Worm (Caenorhabditis elegans) whole organism, young adult: ENCODE measurements around the gene T03E6.9.

Source experiments
- B0035.1 ChIP-seq: sonication (generic microtip); optimal IDR thresholded peaks from 2 replicates; lab custom pipeline; 2016; ENCODE audit warnings: missing genetic modification characterization, mild to moderate bottlenecking, missing compliant biosample characterization, missing genotype, missing genetic modification reagents
- B0261.1 ChIP-seq: sonication (generic microtip); optimal IDR thresholded peaks from 2 replicates; lab custom pipeline; 2016; ENCODE audit warnings: mild to moderate bottlenecking, missing genetic modification characterization, moderate library complexity, missing compliant biosample characterization
- B0336.3 ChIP-seq: fragments of 200-800 bp; sonication (Bioruptor generic); IDR thresholded peaks from 2 replicates; pipeline ENCODE4 v1.3.6; 2022; ENCODE audit warnings: missing genetic modification characterization, missing compliant biosample characterization
- C17E4.6 ChIP-seq: fragments of 200-800 bp; sonication (Bioruptor generic); IDR thresholded peaks from 2 replicates; pipeline ENCODE4 v1.3.6; 2022; ENCODE audit warnings: missing genetic modification reagents, missing genetic modification characterization, missing compliant biosample characterization
- D2030.7 ChIP-seq: fragments of 200-800 bp; sonication (Bioruptor generic); IDR thresholded peaks from 2 replicates; pipeline ENCODE4 v1.3.6; 2022; ENCODE audit warnings: missing genetic modification reagents, missing genetic modification characterization, missing compliant biosample characterization
- F22D6.2 ChIP-seq: sonication (generic microtip); optimal IDR thresholded peaks from 2 replicates; lab custom pipeline; 2016; ENCODE audit warnings: mild to moderate bottlenecking, missing genetic modification characterization, missing compliant biosample characterization
- Y53F4B.3 ChIP-seq: fragments of 200-800 bp; sonication (Bioruptor generic); IDR thresholded peaks from 2 replicates; pipeline ENCODE4 v1.3.6; 2022; ENCODE audit warnings: missing genetic modification reagents, missing genetic modification characterization, missing compliant biosample characterization
- Y56A3A.18 ChIP-seq: fragments of 200-800 bp; sonication (Bioruptor generic); IDR thresholded peaks from 2 replicates; pipeline ENCODE4 v1.3.6; 2022; ENCODE audit warnings: missing genetic modification reagents, missing genetic modification characterization, missing compliant biosample characterization
- Y79H2A.3 ChIP-seq: fragments of 200-800 bp; sonication (Bioruptor generic); conservative IDR thresholded peaks from 2 replicates; pipeline ENCODE4 v1.3.6; 2022; ENCODE audit warnings: missing genetic modification reagents, missing genetic modification characterization, missing compliant biosample characterization
- Y95B8A.8 ChIP-seq: fragments of 200-800 bp; sonication (Bioruptor generic); IDR thresholded peaks from 2 replicates; pipeline ENCODE4 v1.3.6; 2022; ENCODE audit warnings: missing genetic modification reagents, missing genetic modification characterization, missing compliant biosample characterization
- aptf-2 ChIP-seq: fragments of 200-800 bp; sonication (Bioruptor generic); conservative IDR thresholded peaks from 2 replicates; pipeline ENCODE4 v1.3.6; 2022; ENCODE audit warnings: missing genetic modification reagents, missing genetic modification characterization, missing compliant biosample characterization
- aptf-3 ChIP-seq: fragments of 200-800 bp; sonication (Bioruptor generic); IDR thresholded peaks from 2 replicates; pipeline ENCODE4 v1.3.6; 2022; ENCODE audit warnings: missing genetic modification characterization, missing compliant biosample characterization
- attf-6 ChIP-seq: fragments of 200-800 bp; sonication (Bioruptor generic); IDR thresholded peaks from 2 replicates; pipeline ENCODE4 v1.3.6; 2022; ENCODE audit warnings: missing genetic modification reagents, missing genetic modification characterization, missing compliant biosample characterization
- cebp-2 ChIP-seq: fragments of 200-800 bp; sonication (Bioruptor generic); IDR thresholded peaks from 2 replicates; pipeline ENCODE4 v1.3.6; 2022; ENCODE audit warnings: missing genetic modification characterization, missing compliant biosample characterization
- ceh-100 ChIP-seq: fragments of 200-800 bp; sonication (Bioruptor generic); IDR thresholded peaks from 2 replicates; pipeline ENCODE4 v1.3.6; 2022; ENCODE audit warnings: missing genetic modification reagents, missing genetic modification characterization, missing compliant biosample characterization
- ceh-27 ChIP-seq: fragments of 200-800 bp; sonication (Bioruptor generic); optimal IDR thresholded peaks from 2 replicates; lab custom pipeline; 2018; ENCODE audit warnings: mild to moderate bottlenecking, missing genetic modification characterization, moderate library complexity, missing compliant biosample characterization
- ceh-79 ChIP-seq: sonication (generic microtip); optimal IDR thresholded peaks from 2 replicates; lab custom pipeline; 2017; ENCODE audit warnings: mild to moderate bottlenecking, missing genetic modification characterization, missing compliant biosample characterization
- dpl-1 ChIP-seq: fragments of 150-350 bp; optimal IDR thresholded peaks from 2 replicates; lab custom pipeline; 2014; ENCODE audit warnings: missing biosample characterization, missing genetic modification reagents, missing genetic modification characterization
- egrh-3 ChIP-seq: fragments of 200-800 bp; sonication (Bioruptor generic); IDR thresholded peaks from 2 replicates; pipeline ENCODE4 v1.3.6; 2022; ENCODE audit warnings: missing genetic modification reagents, missing genetic modification characterization, missing compliant biosample characterization
- gei-17 ChIP-seq: fragments of 200-800 bp; sonication (Bioruptor generic); optimal IDR thresholded peaks from 2 replicates; lab custom pipeline; 2018; ENCODE audit warnings: mild to moderate bottlenecking, missing genetic modification characterization, missing compliant biosample characterization
- hsf-1 ChIP-seq: fragments of 200-800 bp; sonication (Bioruptor generic); IDR thresholded peaks from 2 replicates; pipeline ENCODE4 v1.3.6; 2022; ENCODE audit warnings: missing genetic modification reagents, missing genetic modification characterization, missing compliant biosample characterization
- lag-1 ChIP-seq: fragments of 200-800 bp; sonication (Bioruptor generic); IDR thresholded peaks from 2 replicates; pipeline ENCODE4 v1.3.6; 2022; ENCODE audit warnings: missing genetic modification reagents, missing genetic modification characterization, missing compliant biosample characterization
- lin-40 ChIP-seq: sonication (generic microtip); optimal IDR thresholded peaks from 2 replicates; lab custom pipeline; 2016; ENCODE audit warnings: missing genetic modification characterization, mild to moderate bottlenecking, missing compliant biosample characterization, missing genotype, missing genetic modification reagents
- lir-1 ChIP-seq: fragments of 200-800 bp; sonication (Bioruptor generic); conservative IDR thresholded peaks from 2 replicates; pipeline ENCODE4 v1.3.6; 2022; ENCODE audit warnings: missing genetic modification reagents, missing genetic modification characterization, missing compliant biosample characterization
- lsl-1 ChIP-seq: fragments of 200-800 bp; sonication (Bioruptor generic); optimal IDR thresholded peaks from 2 replicates; lab custom pipeline; 2018; ENCODE audit warnings: mild to moderate bottlenecking, missing genetic modification characterization, moderate library complexity, missing compliant biosample characterization
- lsy-27 ChIP-seq: sonication (generic microtip); optimal IDR thresholded peaks from 2 replicates; lab custom pipeline; 2017; ENCODE audit warnings: missing genetic modification characterization, mild to moderate bottlenecking, missing compliant biosample characterization, antibody characterized with exemption, missing genotype, borderline replicate concordance; ENCODE audit not compliant: insufficient read depth
- madf-10 ChIP-seq: sonication (generic microtip); optimal IDR thresholded peaks from 2 replicates; lab custom pipeline; 2016; ENCODE audit warnings: mild to moderate bottlenecking, missing genetic modification characterization, missing compliant biosample characterization
- mel-28 ChIP-seq: sonication (generic microtip); optimal IDR thresholded peaks from 2 replicates; lab custom pipeline; 2016; ENCODE audit warnings: borderline replicate concordance, mild to moderate bottlenecking, missing genetic modification characterization, missing compliant biosample characterization
- mes-4 ChIP-seq: sonication (generic microtip); optimal IDR thresholded peaks from 2 replicates; lab custom pipeline; 2016; ENCODE audit warnings: missing genotype, missing genetic modification characterization, missing compliant biosample characterization
- nfya-1 ChIP-seq: sonication (generic microtip); optimal IDR thresholded peaks from 2 replicates; lab custom pipeline; 2017; ENCODE audit warnings: antibody characterized with exemption, missing compliant biosample characterization, missing genetic modification characterization, borderline replicate concordance; ENCODE audit not compliant: insufficient read depth
- pbrm-1 ChIP-seq: fragments of 200-800 bp; sonication (Bioruptor generic); IDR thresholded peaks from 2 replicates; pipeline ENCODE4 v1.3.6; 2022; ENCODE audit warnings: missing genetic modification reagents, missing genetic modification characterization, missing compliant biosample characterization
- pha-4 ChIP-seq: fragments of 150-350 bp; sonication (generic microtip); optimal IDR thresholded peaks from 2 replicates; lab custom pipeline; 2014; ENCODE audit warnings: missing biosample characterization, missing genetic modification reagents, missing genetic modification characterization
- rpc-1 ChIP-seq, 2 experiments: fragments of 150-350 bp in 1 of 2; sonication (generic microtip) in 1 of 2; optimal IDR thresholded peaks; 2 replicates each; lab custom pipeline; 2014 to 2018; ENCODE audit warnings: missing biosample characterization in 1 of 2, missing genetic modification characterization in 1 of 2, missing genetic modification reagents in 1 of 2, missing genotype in 1 of 2
- sdz-38 ChIP-seq: sonication (generic microtip); optimal IDR thresholded peaks from 2 replicates; lab custom pipeline; 2016; ENCODE audit warnings: missing genotype, missing genetic modification characterization, missing compliant biosample characterization
- sea-2 ChIP-seq: fragments of 200-800 bp; sonication (Bioruptor generic); IDR thresholded peaks from 2 replicates; pipeline ENCODE4 v1.3.6; 2022; ENCODE audit warnings: missing genetic modification characterization, missing compliant biosample characterization
- snpc-1.1 ChIP-seq: sonication (generic microtip); optimal IDR thresholded peaks from 2 replicates; lab custom pipeline; 2017; ENCODE audit warnings: missing genetic modification characterization, mild to moderate bottlenecking, missing compliant biosample characterization, antibody characterized with exemption, moderate library complexity, missing genotype, missing genetic modification reagents; ENCODE audit not compliant: insufficient read depth
- somi-1 ChIP-seq: fragments of 200-800 bp; sonication (Bioruptor generic); optimal IDR thresholded peaks from 2 replicates; lab custom pipeline; 2018; ENCODE audit warnings: mild to moderate bottlenecking, missing genetic modification characterization, missing compliant biosample characterization
- unc-130 ChIP-seq: sonication (generic microtip); optimal IDR thresholded peaks from 2 replicates; lab custom pipeline; 2016; ENCODE audit warnings: missing genetic modification reagents, missing genetic modification characterization, missing compliant biosample characterization
- xnd-1 ChIP-seq: sonication (generic microtip); optimal IDR thresholded peaks from 2 replicates; lab custom pipeline; 2016; ENCODE audit warnings: missing genotype, missing genetic modification reagents, missing genetic modification characterization, missing compliant biosample characterization
- zfh-2 ChIP-seq: fragments of 200-800 bp; sonication (Bioruptor generic); conservative IDR thresholded peaks from 2 replicates; pipeline ENCODE4 v1.3.6; 2022; ENCODE audit warnings: missing genetic modification reagents, missing genetic modification characterization, missing compliant biosample characterization
- ztf-25 ChIP-seq: fragments of 200-800 bp; sonication (Bioruptor generic); IDR thresholded peaks from 2 replicates; pipeline ENCODE4 v1.3.6; 2022; ENCODE audit warnings: missing genetic modification reagents, missing genetic modification characterization, missing compliant biosample characterization
- ztf-26 ChIP-seq: sonication (generic microtip); optimal IDR thresholded peaks from 2 replicates; lab custom pipeline; 2017; ENCODE audit warnings: missing genetic modification characterization, missing compliant biosample characterization
- ztf-6 ChIP-seq: fragments of 200-800 bp; sonication (Bioruptor generic); IDR thresholded peaks from 2 replicates; pipeline ENCODE4 v1.3.6; 2022; ENCODE audit warnings: missing genetic modification reagents, missing genetic modification characterization, missing compliant biosample characterization

Gene T03E6.9

DNA sequence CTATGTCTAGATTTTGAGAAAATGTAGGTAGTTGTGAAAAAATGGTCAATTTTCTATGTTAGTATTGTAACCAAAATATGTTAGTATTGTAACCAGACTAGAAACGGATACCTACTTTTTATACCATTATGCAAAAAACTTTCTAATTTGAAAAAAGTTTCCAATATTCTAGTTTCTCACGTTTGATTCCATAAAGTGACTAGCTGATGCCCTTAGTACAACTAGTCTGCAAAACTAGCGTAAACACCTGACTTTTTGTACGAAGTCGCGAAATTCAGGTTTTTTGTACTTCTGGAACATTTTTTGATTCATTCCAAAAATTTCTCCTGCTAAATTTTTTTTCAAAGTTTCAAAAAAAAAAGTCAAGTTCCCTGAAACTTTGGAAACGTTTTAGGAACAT is 32.5 kb downstream of the T03E6.9 start (continued):
- TF ChIP-seq snpc-1.1 (tag; lab: Kevin White, UChicago), result no peak
- no peak for TF ChIP-seq somi-1 (GFP tag; lab: Kevin White, UChicago)
- no peak for TF ChIP-seq ztf-26
- no peak for TF ChIP-seq lin-40 (tag; lab: Kevin White, UChicago)
- no peak for TF ChIP-seq B0336.3

ce11 chrV:16565639-16566038 is 34.9 kb downstream of the T03E6.9 start, which contains the start of gene sru-45:
TSS of gene sru-45 (plus strand) at chrV:16565939.
- TF ChIP-seq B0035.1 (tag; lab: Kevin White, UChicago), result no peak
- no peak for TF ChIP-seq lag-1 (GFP tag; lab: Robert Waterston, UW)
- TF ChIP-seq lin-40 (tag; lab: Kevin White, UChicago), result no peak
- no peak for TF ChIP-seq sdz-38 (tag; lab: Kevin White, UChicago)
- no peak for TF ChIP-seq ceh-79
- no peak for TF ChIP-seq hsf-1 (GFP tag; lab: Robert Waterston, UW)
- no peak for TF ChIP-seq lir-1 (GFP tag; lab: Robert Waterston, UW)
- no peak for TF ChIP-seq Y79H2A.3 (GFP tag; lab: Robert Waterston, UW)
- TF ChIP-seq somi-1 (GFP tag; lab: Kevin White, UChicago), result no peak
- TF ChIP-seq xnd-1 (tag; lab: Kevin White, UChicago), result no peak
- TF ChIP-seq attf-6 (GFP tag; lab: Robert Waterston, UW), result no peak
- no peak for TF ChIP-seq dpl-1
- TF ChIP-seq mes-4 (tag; lab: Kevin White, UChicago), result no peak
- TF ChIP-seq ztf-25 (GFP tag; lab: Robert Waterston, UW), result no peak
- no peak for TF ChIP-seq cebp-2 (GFP tag; lab: Robert Waterston, UW)
- no peak for TF ChIP-seq ceh-27 (GFP tag; lab: Kevin White, UChicago)

ce11 chrV:16552929-16553328 is 47.6 kb downstream of the T03E6.9 start, which contains the start of gene Y32B12B.4:
TSS of gene Y32B12B.4 (plus strand) at chrV:16553327.
- TF ChIP-seq C17E4.6 (GFP tag; lab: Robert Waterston, UW) (no peak), D2030.7 (0 out of 2 replicates have a peak, but pooled peaks have one; percentile 13), ztf-6 (GFP tag; lab: Robert Waterston, UW) (no peak), madf-10 (tag; lab: Kevin White, UChicago) (no peak), mel-28 (no peak), rpc-1 (optimal IDR thresholded peaks at IDR 0.05; lab: Kevin White, UChicago) (no peak), rpc-1 (tag; optimal IDR thresholded peaks at IDR 0.05; lab: Kevin White, UChicago) (no peak), egrh-3 (GFP tag; lab: Robert Waterston, UW) (0 out of 2 replicates have a peak, but pooled peaks have one; percentile 5), unc-130 (GFP tag; lab: Kevin White, UChicago) (peak; percentile 34), pha-4 (no peak), aptf-2 (GFP tag; lab: Robert Waterston, UW) (0 out of 2 replicates have a peak, but pooled peaks have one; percentile 9), ceh-100 (GFP tag; lab: Robert Waterston, UW) (peak; percentile 90)

- TF ChIP-seq dpl-1 (no peak), aptf-3 (no peak), gei-17 (GFP tag; lab: Kevin White, UChicago) (no peak), Y56A3A.18 (GFP tag; lab: Robert Waterston, UW) (no peak), pbrm-1 (no peak), sea-2 (no peak), lag-1 (GFP tag; lab: Robert Waterston, UW) (no peak), nfya-1 (tag; lab: Kevin White, UChicago) (no peak), F22D6.2 (tag; lab: Kevin White, UChicago) (no peak), lsy-27 (tag; lab: Kevin White, UChicago) (no peak), mel-28 (no peak), B0261.1 (tag; lab: Kevin White, UChicago) (no peak), zfh-2 (GFP tag; lab: Robert Waterston, UW) (no peak), Y95B8A.8 (GFP tag; lab: Robert Waterston, UW) (no peak), snpc-1.1 (tag; lab: Kevin White, UChicago) (no peak), Y53F4B.3 (GFP tag; lab: Robert Waterston, UW) (no peak), lsl-1 (no peak), egrh-3 (GFP tag; lab: Robert Waterston, UW) (no peak)
- TF ChIP-seq, all 124 proteins: peak for 0
Measured at ce11 chrV:16550680-16551079, 49.8 kb downstream of the T03E6.9 start, which contains the start of gene srbc-65. TSS of gene srbc-65 (plus strand) at chrV:16550980.
